Worm (Caenorhabditis elegans) whole organism, young adult: ENCODE data around the gene decr-1.3.

Experiments
- ama-1 ChIP-seq, 3 experiments: fragments of 150-350 bp in 1 of 3; sonication (generic microtip) in 2 of 3; optimal IDR thresholded peaks; 2 replicates each; lab custom pipeline; 2014 to 2018; ENCODE audit warnings: missing biosample characterization in 2 of 3, missing genetic modification characterization in 2 of 3, missing genetic modification reagents in 2 of 3
- aptf-3 ChIP-seq: fragments of 200-800 bp; sonication (Bioruptor generic); IDR thresholded peaks from 2 replicates; pipeline ENCODE4 v1.3.6; 2022; ENCODE audit warnings: missing genetic modification characterization, missing compliant biosample characterization
- ceh-58 ChIP-seq: fragments of 200-800 bp; sonication (Bioruptor generic); IDR thresholded peaks from 2 replicates; pipeline ENCODE4 v1.3.6; 2022; ENCODE audit warnings: missing genetic modification characterization, missing compliant biosample characterization
- efl-1 ChIP-seq: fragments of 150-350 bp; optimal IDR thresholded peaks from 2 replicates; lab custom pipeline; 2014; ENCODE audit warnings: missing biosample characterization, missing genetic modification reagents, missing genetic modification characterization
- mel-28 ChIP-seq: sonication (generic microtip); optimal IDR thresholded peaks from 2 replicates; lab custom pipeline; 2016; ENCODE audit warnings: borderline replicate concordance, mild to moderate bottlenecking, missing genetic modification characterization, missing compliant biosample characterization
- tbp1 ChIP-seq: fragments of 200-800 bp; sonication (Bioruptor generic); optimal IDR thresholded peaks from 2 replicates; lab custom pipeline; 2018; ENCODE audit warnings: mild to moderate bottlenecking, missing genetic modification characterization, missing compliant biosample characterization

DNA sequence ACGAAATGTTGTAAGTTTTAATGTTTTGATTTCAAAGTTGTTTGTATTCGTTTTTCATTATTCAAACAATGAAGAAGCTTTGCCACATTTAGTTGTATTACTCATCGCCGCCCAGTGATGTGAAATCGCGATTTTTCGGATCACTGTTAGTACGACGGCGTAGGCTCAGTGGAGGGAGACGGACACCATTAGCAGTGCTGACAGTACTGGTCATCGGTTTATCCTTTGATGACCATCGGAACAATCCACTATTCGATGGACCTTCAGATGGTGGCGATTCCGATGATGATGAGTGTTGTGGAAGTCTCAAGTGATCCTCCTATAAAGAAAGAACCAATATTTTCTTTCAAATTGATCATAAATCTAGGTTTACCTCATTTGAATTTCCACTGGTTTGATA, 14.2 kb upstream of the decr-1.3 start:
- no peak for TF ChIP-seq mel-28 (tag; lab: Kevin White, UChicago)
- no peak for TF ChIP-seq tbp1 (GFP tag; lab: Kevin White, UChicago)
- TF ChIP-seq aptf-3 (GFP tag; lab: Robert Waterston, UW), result no peak
- no peak for TF ChIP-seq ama-1 (optimal IDR thresholded peaks at IDR 0.05; lab: Kevin White, UChicago)
- peak in 1 of 2 experiments; percentile 33 for TF ChIP-seq ama-1 (GFP tag; optimal IDR thresholded peaks at IDR 0.05; lab: Kevin White, UChicago)
- no peak for TF ChIP-seq efl-1 (GFP tag; lab: Kevin White, UChicago)
- TF ChIP-seq ceh-58 (GFP tag; lab: Robert Waterston, UW), result no peak
